Worm (Caenorhabditis elegans) whole organism, mixed stage, embryonic: ENCODE results near the gene F31B9.3.

Experiments used
- mep-1 ChIP-seq: fragments of 150-350 bp; optimal IDR thresholded peaks from 2 replicates; lab custom pipeline; 2017; ENCODE audit warnings: missing biosample characterization, missing genetic modification reagents, missing genetic modification characterization, inconsistent platforms
- nhr-12 ChIP-seq: fragments of 150-350 bp; optimal IDR thresholded peaks from 2 replicates; lab custom pipeline; 2014; ENCODE audit warnings: missing biosample characterization, missing genetic modification characterization
- nhr-28 ChIP-seq: fragments of 150-350 bp; optimal IDR thresholded peaks from 2 replicates; lab custom pipeline; 2014; ENCODE audit warnings: missing biosample characterization, missing genetic modification characterization
- nhr-76 ChIP-seq: sonication (generic microtip); optimal IDR thresholded peaks from 2 replicates; lab custom pipeline; 2017; ENCODE audit warnings: missing biosample characterization, missing genetic modification characterization
- pha-4 ChIP-seq: fragments of 150-350 bp; optimal IDR thresholded peaks from 2 replicates; lab custom pipeline; 2018; ENCODE audit warnings: missing biosample characterization, missing genetic modification reagents, missing genetic modification characterization

DNA sequence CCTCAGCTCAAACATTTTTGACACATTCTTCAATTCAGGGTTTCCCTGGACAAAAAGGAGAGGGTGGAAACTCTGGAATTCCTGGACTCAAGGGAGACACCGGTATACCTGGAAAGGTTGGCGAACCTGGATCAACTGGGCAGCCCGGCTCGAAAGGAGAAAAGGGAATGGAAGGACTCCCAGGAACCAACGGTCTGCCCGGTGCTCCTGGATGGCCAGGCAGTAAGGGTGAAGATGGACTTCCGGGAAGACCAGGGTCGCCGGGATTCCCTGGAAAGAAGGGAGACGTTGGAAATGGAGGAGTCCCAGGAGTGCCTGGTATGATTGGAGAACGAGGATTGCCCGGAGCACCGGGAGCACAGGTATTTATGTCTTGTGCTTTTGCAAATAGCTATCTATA lies 22.3 kb downstream of the F31B9.3 start:
- TF ChIP-seq pha-4 (no peak), mep-1 (no peak), nhr-12 (no peak), nhr-28 (no peak), nhr-76 (tag; lab: Kevin White, UChicago) (no peak)
